Worm (Caenorhabditis elegans) whole organism, L3 larva: ENCODE results near the gene T04H1.12.

ENCODE experiments used
- ama-1 ChIP-seq: fragments of 150-350 bp; optimal IDR thresholded peaks from 2 replicates; lab custom pipeline; 2018
- egl-27 ChIP-seq: sonication (generic microtip); optimal IDR thresholded peaks from 4 replicates; lab custom pipeline; 2017; ENCODE audit warnings: missing biosample characterization, missing genetic modification reagents, missing genetic modification characterization
- pha-4 ChIP-seq: fragments of 150-350 bp; optimal IDR thresholded peaks from 2 replicates; lab custom pipeline; 2014; ENCODE audit warnings: missing biosample characterization, missing genetic modification reagents, missing genetic modification characterization
- sea-2 ChIP-seq: fragments of 150-350 bp; sonication (generic microtip); optimal IDR thresholded peaks from 4 replicates; lab custom pipeline; 2014; ENCODE audit warnings: missing biosample characterization, missing genetic modification reagents, missing genetic modification characterization
- zag-1 ChIP-seq: fragments of 150-350 bp; optimal IDR thresholded peaks from 2 replicates; lab custom pipeline; 2014; ENCODE audit warnings: missing biosample characterization, missing genetic modification characterization

DNA sequence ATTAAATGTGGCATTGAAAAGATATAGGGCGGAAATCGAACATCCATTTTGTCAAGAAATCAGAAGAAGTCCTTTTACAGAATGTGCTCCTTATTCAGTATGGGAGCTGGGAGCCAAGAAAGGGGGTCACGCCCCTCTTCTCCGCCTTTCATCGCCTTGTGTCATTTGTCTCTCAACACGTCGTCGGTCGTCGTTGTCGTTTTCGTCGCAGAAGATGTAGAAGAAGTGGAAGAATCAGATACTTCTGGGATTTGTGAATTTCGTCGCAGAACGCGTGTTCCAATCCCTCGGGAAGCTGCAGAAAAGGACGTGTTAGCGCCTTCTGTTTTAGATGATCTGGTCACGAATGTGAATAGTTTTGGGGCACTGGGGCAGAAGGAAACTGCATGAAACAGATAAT lies 21.5 kb downstream of the T04H1.12 start, which contains the start of gene bnc-1:
- TF ChIP-seq egl-27: no peak
- TF ChIP-seq ama-1 (lab: Kevin White, UChicago): no peak
- TF ChIP-seq pha-4 (tag; lab: Kevin White, UChicago): no peak
- no peak for TF ChIP-seq zag-1 (tag; lab: Kevin White, UChicago)
- no peak for TF ChIP-seq sea-2 (GFP tag; lab: Kevin White, UChicago)
